Worm (Caenorhabditis elegans) whole organism, dauer: ENCODE results near the gene clec-141.

Source experiments
- unc-62 ChIP-seq: sonication (generic microtip); optimal IDR thresholded peaks from 2 replicates; lab custom pipeline; 2017; ENCODE audit warnings: missing biosample characterization, missing genetic modification reagents, missing genetic modification characterization

clec-141 gene

ce11 chrII:5387217-5387616, 20.2 kb downstream of the clec-141 start, which contains the start of gene ccpp-6:
TSS of gene ccpp-6 (minus strand) at chrII:5387317.
- no peak for TF ChIP-seq unc-62 (GFP tag; lab: Kevin White, UChicago)

ce11 chrII:5384282-5384681, 23.2 kb downstream of the clec-141 start:
- TF ChIP-seq unc-62 (GFP tag; lab: Kevin White, UChicago) = no peak

- no peak for TF ChIP-seq unc-62 (GFP tag; lab: Kevin White, UChicago)
Measured at ce11 chrII:5379614-5380077, 27.8 kb downstream of the clec-141 start, which contains the start of gene pkc-3. TSS of gene pkc-3 (plus strand) at chrII:5380027.

ce11 chrII:5378239-5378521, 29.3 kb downstream of the clec-141 start:
- no peak for TF ChIP-seq unc-62 (GFP tag; lab: Kevin White, UChicago)

- TF ChIP-seq unc-62 (GFP tag; lab: Kevin White, UChicago) = no peak
Measured at ce11 chrII:5377467-5378238, 29.8 kb downstream of the clec-141 start, which contains the start of gene prdx-2. TSS of gene prdx-2 (plus strand) at chrII:5378195.

ce11 chrII:5374967-5375366, 32.5 kb downstream of the clec-141 start, which contains the start of gene algn-2:
TSS of gene algn-2 (plus strand) at chrII:5375267.
- TF ChIP-seq unc-62 (GFP tag; lab: Kevin White, UChicago) = no peak

ce11 chrII:5373275-5374047, 34.0 kb downstream of the clec-141 start, which contains the start of the genes agt-2 and F09E5.3:
TSS of gene agt-2 (minus strand) at chrII:5373827.
TSS of gene F09E5.3 (plus strand) at chrII:5373997.
- TF ChIP-seq unc-62 (GFP tag; lab: Kevin White, UChicago) = no peak

ce11 chrII:5370641-5371040, 36.8 kb downstream of the clec-141 start, which contains the start of gene F09E5.12:
TSS of gene F09E5.12 (minus strand) at chrII:5370741.
- no peak for TF ChIP-seq unc-62 (GFP tag; lab: Kevin White, UChicago)

- TF ChIP-seq unc-62 (GFP tag; lab: Kevin White, UChicago) = no peak
Measured at ce11 chrII:5365645-5366044, 41.8 kb downstream of the clec-141 start, which contains the start of gene F09E5.16. TSS of gene F09E5.16 (minus strand) at chrII:5365745.

- no peak for TF ChIP-seq unc-62 (GFP tag; lab: Kevin White, UChicago)
Measured at ce11 chrII:5364516-5364915, 42.9 kb downstream of the clec-141 start.

- no peak for TF ChIP-seq unc-62 (GFP tag; lab: Kevin White, UChicago)
Measured at ce11 chrII:5359252-5359651, 48.2 kb downstream of the clec-141 start, which contains the start of gene sec-6. TSS of gene sec-6 (plus strand) at chrII:5359552.

ce11 chrII:5358137-5358745, 49.2 kb downstream of the clec-141 start, which contains the start of the genes F09E5.11 and bmy-1:
TSS of gene F09E5.11 (minus strand) at chrII:5358187.
TSS of gene bmy-1 (plus strand) at chrII:5358695.
- no peak for TF ChIP-seq unc-62 (GFP tag; lab: Kevin White, UChicago)
